Worm (Caenorhabditis elegans) whole organism, late embryonic: ENCODE measurements around the gene F07F6.2.

Source experiments
- ceh-30 ChIP-seq: fragments of 150-350 bp; optimal IDR thresholded peaks from 2 replicates; lab custom pipeline; 2014; ENCODE audit warnings: missing biosample characterization, missing genetic modification characterization
- ceh-9 ChIP-seq: sonication (generic microtip); optimal IDR thresholded peaks from 2 replicates; lab custom pipeline; 2016; ENCODE audit warnings: mild to moderate bottlenecking, missing genetic modification characterization, inconsistent platforms, missing compliant biosample characterization
- dve-1 ChIP-seq: sonication (generic microtip); optimal IDR thresholded peaks from 2 replicates; lab custom pipeline; 2017; ENCODE audit warnings: antibody characterized with exemption, mild to moderate bottlenecking, missing genetic modification characterization, missing compliant biosample characterization
- fax-1 ChIP-seq: sonication (generic microtip); optimal IDR thresholded peaks from 2 replicates; lab custom pipeline; 2016; ENCODE audit warnings: missing genotype, missing genetic modification characterization, missing compliant biosample characterization
- fkh-10 ChIP-seq: fragments of 150-350 bp; optimal IDR thresholded peaks from 2 replicates; lab custom pipeline; 2014; ENCODE audit warnings: missing biosample characterization, missing genetic modification reagents, missing genetic modification characterization
- pha-4 ChIP-seq: fragments of 150-350 bp; optimal IDR thresholded peaks from 2 replicates; lab custom pipeline; 2018; ENCODE audit warnings: missing biosample characterization, missing genetic modification reagents, missing genetic modification characterization
- sdc-2 ChIP-seq: sonication (generic microtip); optimal IDR thresholded peaks from 2 replicates; lab custom pipeline; 2016; ENCODE audit warnings: missing genotype, missing genetic modification characterization, missing compliant biosample characterization
- unc-42 ChIP-seq: sonication (generic microtip); optimal IDR thresholded peaks from 2 replicates; lab custom pipeline; 2016; ENCODE audit warnings: missing genotype, missing genetic modification characterization, missing compliant biosample characterization

DNA sequence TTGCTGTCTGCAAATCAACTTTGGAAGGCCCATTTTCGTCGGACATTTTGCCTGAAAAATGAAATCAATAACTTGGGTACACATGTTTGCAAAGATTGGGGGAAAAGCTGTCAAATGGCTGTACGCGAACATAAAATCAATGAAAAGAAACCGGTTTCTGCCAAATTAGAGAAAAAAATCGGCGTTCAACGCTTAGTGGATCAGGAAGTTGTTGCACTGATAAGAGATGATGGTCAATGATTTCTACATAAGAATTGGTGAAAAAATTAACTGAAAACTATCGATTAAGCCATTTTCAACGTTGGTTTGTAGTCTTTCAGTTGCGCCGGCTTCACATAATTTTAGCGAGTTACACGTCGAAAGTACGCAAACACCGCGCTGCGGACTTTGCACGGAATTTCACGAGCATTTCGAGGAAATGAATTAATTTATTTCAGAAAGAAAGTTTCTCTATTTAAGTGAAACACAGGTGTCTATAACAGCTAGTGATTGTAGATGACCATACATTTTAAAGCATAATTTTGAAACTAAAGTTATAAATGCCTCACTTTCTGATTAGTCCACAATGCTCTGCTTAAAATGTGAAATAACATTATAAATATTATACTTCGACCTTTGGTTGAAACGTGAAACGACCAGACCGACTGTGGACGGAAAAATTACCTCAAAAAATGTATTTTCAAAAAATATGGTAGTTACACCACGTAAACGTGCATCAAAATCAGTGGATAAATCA lies at the start of gene F07F6.2, which contains the start of gene F07F6.4:
- TF ChIP-seq fkh-10 = no peak
- TF ChIP-seq ceh-30 = no peak
- TF ChIP-seq dve-1 (tag; lab: Kevin White, UChicago) = peak; percentile 3
- TF ChIP-seq unc-42 (tag; lab: Kevin White, UChicago) = peak; percentile 35
- TF ChIP-seq ceh-9 (tag; lab: Kevin White, UChicago) = no peak
- TF ChIP-seq fax-1 (tag; lab: Kevin White, UChicago) = no peak
- TF ChIP-seq sdc-2 (tag; lab: Kevin White, UChicago) = no peak
- TF ChIP-seq pha-4 (tag; lab: Kevin White, UChicago) = no peak
